Worm (Caenorhabditis elegans): ENCODE measurements around the gene C36B7.5.
A peak's percentile ranks its signal among the peaks of the same experiment; 100 is the strongest.

Gene C36B7.5

ce11 chrX:7096349-7096748 is at the start of gene C36B7.5:
TSS of gene C36B7.5 (minus strand) at chrX:7096449.
- TF ChIP-seq tbx-7 (tag; optimal IDR thresholded peaks at IDR 0.05) (no peak), ceh-22 (tag; optimal IDR thresholded peaks at IDR 0.05) (no peak), hlh-8 (tag; optimal IDR thresholded peaks at IDR 0.05) (no peak), pha-2 (tag; optimal IDR thresholded peaks at IDR 0.05) (no peak), madf-2 (tag; optimal IDR thresholded peaks at IDR 0.05) (no peak), unc-3 (GFP tag; conservative IDR thresholded peaks at IDR 0.05) (no peak), unc-3 (tag; optimal IDR thresholded peaks at IDR 0.05) (no peak)

- TF ChIP-seq elt-2 (tag; optimal IDR thresholded peaks at IDR 0.05) (peak; percentile 27), fax-1 (tag; optimal IDR thresholded peaks at IDR 0.05) (no peak)
These were observed 47.3 kb upstream of the C36B7.5 start, which contains the start of gene alh-10 for ce11 chrX:7143515-7143914. TSS of gene alh-10 (minus strand) at chrX:7143641.

- TF ChIP-seq elt-2 (tag; optimal IDR thresholded peaks at IDR 0.05) (peak; percentile 54), hlh-6 (tag; optimal IDR thresholded peaks at IDR 0.05) (no peak)
These were observed 44.5 kb upstream of the C36B7.5 start for ce11 chrX:7140682-7141254.

- TF ChIP-seq hlh-30 (tag; optimal IDR thresholded peaks at IDR 0.05; ENCODE audit: insufficient read depth) (no peak), elt-2 (tag; optimal IDR thresholded peaks at IDR 0.05) (peak; percentile 53), ceh-48 (tag; optimal IDR thresholded peaks at IDR 0.05) (no peak), tbx-2 (tag; optimal IDR thresholded peaks at IDR 0.05) (no peak), unc-3 (GFP tag; conservative IDR thresholded peaks at IDR 0.05) (no peak), unc-3 (tag; optimal IDR thresholded peaks at IDR 0.05) (no peak), ceh-24 (tag; optimal IDR thresholded peaks at IDR 0.05) (no peak), K02D7.2 (tag; optimal IDR thresholded peaks at IDR 0.05) (no peak), nfya-1 (tag; optimal IDR thresholded peaks at IDR 0.05) (no peak), pqm-1 (tag; optimal IDR thresholded peaks at IDR 0.05) (peak; percentile 23), ahr-1 (tag; optimal IDR thresholded peaks at IDR 0.05) (no peak), hlh-15 (tag; optimal IDR thresholded peaks at IDR 0.05) (no peak), hlh-8 (tag; optimal IDR thresholded peaks at IDR 0.05) (no peak), dve-1 (tag; optimal IDR thresholded peaks at IDR 0.05) (peak; percentile 3)
These were observed 43.4 kb upstream of the C36B7.5 start, which contains the start of gene clec-86 for ce11 chrX:7139614-7140013. TSS of gene clec-86 (plus strand) at chrX:7139875.

- TF ChIP-seq sox-2 (GFP tag; IDR thresholded peaks at IDR 0.05), result no peak
- no peak for TF ChIP-seq ahr-1 (tag; optimal IDR thresholded peaks at IDR 0.05)
- TF ChIP-seq hlh-8 (tag; optimal IDR thresholded peaks at IDR 0.05), result no peak
These were observed 35.0 kb upstream of the C36B7.5 start for ce11 chrX:7131206-7131605.

- TF ChIP-seq nfya-1 (tag; optimal IDR thresholded peaks at IDR 0.05) (no peak), pha-4 (tag; optimal IDR thresholded peaks at IDR 0.05) (no peak), ceh-30 (tag; optimal IDR thresholded peaks at IDR 0.05) (no peak), nhr-11 (tag; optimal IDR thresholded peaks at IDR 0.05) (no peak), unc-86 (tag; optimal IDR thresholded peaks at IDR 0.05) (no peak)
These were observed 33.2 kb upstream of the C36B7.5 start for ce11 chrX:7129460-7129859.

ce11 chrX:7128615-7129014 is 32.4 kb upstream of the C36B7.5 start:
- TF ChIP-seq ref-2 (tag; optimal IDR thresholded peaks at IDR 0.05) (no peak), unc-42 (tag; optimal IDR thresholded peaks at IDR 0.05) (no peak), elt-2 (tag; optimal IDR thresholded peaks at IDR 0.05) (no peak), zip-5 (tag; optimal IDR thresholded peaks at IDR 0.05) (no peak), unc-86 (tag; optimal IDR thresholded peaks at IDR 0.05) (no peak), sdc-2 (tag; optimal IDR thresholded peaks at IDR 0.05) (no peak), mec-3 (tag; optimal IDR thresholded peaks at IDR 0.05; ENCODE audit: borderline replicate concordance) (no peak), ceh-14 (tag; optimal IDR thresholded peaks at IDR 0.05) (no peak), fkh-10 (GFP tag; optimal IDR thresholded peaks at IDR 0.05) (no peak), ceh-48 (tag; optimal IDR thresholded peaks at IDR 0.05) (no peak), ceh-31 (tag; optimal IDR thresholded peaks at IDR 0.05) (no peak)
